Worm (Caenorhabditis elegans) whole organism, midembryonic: ENCODE data around the gene mbr-1.

Experiments used
- T22C8.4 ChIP-seq: fragments of 200-800 bp; sonication (Bioruptor generic); IDR thresholded peaks from 2 replicates; pipeline ENCODE4 v1.3.6; 2022; ENCODE audit warnings: missing genetic modification characterization, missing compliant biosample characterization
- cog-1 ChIP-seq: sonication (generic microtip); optimal IDR thresholded peaks from 2 replicates; lab custom pipeline; 2016; ENCODE audit warnings: missing genetic modification characterization, missing compliant biosample characterization

ce11 chrX:10691643-10692042, 30.2 kb downstream of the mbr-1 start, which contains the start of gene yap-1:
- TF ChIP-seq T22C8.4 (GFP tag; lab: Robert Waterston, UW): no peak
- no peak for TF ChIP-seq cog-1
